Worm (Caenorhabditis elegans) whole organism, mixed stage, embryonic: ENCODE measurements around the gene erfa-3.

Source experiments
- lin-13 ChIP-seq: fragments of 150-350 bp; optimal IDR thresholded peaks from 2 replicates; lab custom pipeline; 2014; ENCODE audit warnings: missing biosample characterization, missing genetic modification characterization
- lsy-2 ChIP-seq: fragments of 150-350 bp; optimal IDR thresholded peaks from 2 replicates; lab custom pipeline; 2014; ENCODE audit warnings: missing biosample characterization, missing genetic modification characterization
- mab-5 ChIP-seq: fragments of 150-350 bp; optimal IDR thresholded peaks from 2 replicates; lab custom pipeline; 2014; ENCODE audit warnings: missing biosample characterization, missing genetic modification characterization
- mep-1 ChIP-seq: fragments of 150-350 bp; optimal IDR thresholded peaks from 2 replicates; lab custom pipeline; 2017; ENCODE audit warnings: missing biosample characterization, missing genetic modification reagents, missing genetic modification characterization, inconsistent platforms
- nhr-12 ChIP-seq: fragments of 150-350 bp; optimal IDR thresholded peaks from 2 replicates; lab custom pipeline; 2014; ENCODE audit warnings: missing biosample characterization, missing genetic modification characterization
- nhr-2 ChIP-seq: fragments of 150-350 bp; optimal IDR thresholded peaks from 2 replicates; lab custom pipeline; 2014; ENCODE audit warnings: missing biosample characterization, missing genetic modification characterization
- nhr-237 ChIP-seq: fragments of 150-350 bp; optimal IDR thresholded peaks from 2 replicates; lab custom pipeline; 2014; ENCODE audit warnings: missing biosample characterization, missing genetic modification characterization
- tbx-8 ChIP-seq: fragments of 200-800 bp; sonication (Bioruptor generic); optimal IDR thresholded peaks from 2 replicates; lab custom pipeline; 2018; ENCODE audit warnings: mild to moderate bottlenecking, missing genetic modification characterization, moderate library complexity, missing compliant biosample characterization
- unc-39 ChIP-seq: fragments of 150-350 bp; optimal IDR thresholded peaks from 2 replicates; lab custom pipeline; 2014; ENCODE audit warnings: missing biosample characterization, missing genetic modification characterization

ce11 chrV:11133516-11133915 lies 20.6 kb upstream of the erfa-3 start:
- TF ChIP-seq nhr-12 (no peak), unc-39 (tag; lab: Kevin White, UChicago) (no peak), lsy-2 (tag; lab: Kevin White, UChicago) (no peak), mab-5 (tag; lab: Kevin White, UChicago) (no peak), mep-1 (tag; lab: Kevin White, UChicago) (no peak), nhr-237 (tag; lab: Kevin White, UChicago) (no peak), lin-13 (no peak), nhr-2 (tag; lab: Kevin White, UChicago) (no peak), tbx-8 (GFP tag; lab: Kevin White, UChicago) (no peak)
